Worm (Caenorhabditis elegans) whole organism, L4/young adult: ENCODE results near the gene emc-3.

Experiments used
- dao-5 ChIP-seq: sonication (generic microtip); optimal IDR thresholded peaks from 2 replicates; lab custom pipeline; 2016; ENCODE audit warnings: missing genotype, missing genetic modification characterization, moderate library complexity, missing compliant biosample characterization
- him-1 ChIP-seq: sonication (generic microtip); optimal IDR thresholded peaks from 2 replicates; lab custom pipeline; 2016; ENCODE audit warnings: missing genotype, missing genetic modification reagents, missing genetic modification characterization, missing compliant biosample characterization

DNA sequence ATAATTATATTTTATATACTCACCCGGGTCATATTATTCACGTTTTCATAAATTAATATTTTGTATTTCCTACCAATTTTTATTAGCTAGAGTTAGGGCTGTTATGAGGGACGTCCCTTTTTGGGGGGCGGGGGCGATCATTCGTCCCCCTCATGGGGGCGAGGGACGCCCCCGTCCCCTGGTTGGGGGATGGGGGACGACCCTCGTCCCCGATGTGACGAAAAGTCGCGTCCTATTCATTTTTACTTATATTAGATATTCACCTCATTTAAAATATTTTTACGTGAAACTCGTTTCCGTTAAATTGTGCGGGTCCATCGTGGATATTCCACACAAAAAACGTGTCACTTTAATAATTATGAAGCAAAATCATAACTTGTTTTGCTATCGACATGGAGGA is 33.1 kb downstream of the emc-3 start, which contains the start of gene W02A2.12:
- TF ChIP-seq dao-5 = no peak
- TF ChIP-seq him-1 = no peak
